Fruit fly (Drosophila melanogaster) whole organism: ENCODE data around the gene Mur29B.

Source experiments
- Dll ChIP-seq: fragments of >200 bp; optimal IDR thresholded peaks from 2 replicates; lab custom pipeline; 2017
- EcR ChIP-seq, 2 experiments: fragments of >200 bp; optimal IDR thresholded peaks; 2 replicates each; lab custom pipeline; 2017; ENCODE audit warnings: missing biosample characterization in 2 of 2, missing genetic modification characterization in 2 of 2, missing genetic modification reagents in 2 of 2
- pan ChIP-seq: fragments of >200 bp; optimal IDR thresholded peaks from 2 replicates; lab custom pipeline; 2017
- psq ChIP-seq: fragments of >200 bp; optimal IDR thresholded peaks from 2 replicates; lab custom pipeline; 2017
- usp ChIP-seq: fragments of >200 bp; optimal IDR thresholded peaks from 2 replicates; lab custom pipeline; 2017; ENCODE audit warnings: missing biosample characterization, missing genetic modification characterization, mixed read lengths

DNA sequence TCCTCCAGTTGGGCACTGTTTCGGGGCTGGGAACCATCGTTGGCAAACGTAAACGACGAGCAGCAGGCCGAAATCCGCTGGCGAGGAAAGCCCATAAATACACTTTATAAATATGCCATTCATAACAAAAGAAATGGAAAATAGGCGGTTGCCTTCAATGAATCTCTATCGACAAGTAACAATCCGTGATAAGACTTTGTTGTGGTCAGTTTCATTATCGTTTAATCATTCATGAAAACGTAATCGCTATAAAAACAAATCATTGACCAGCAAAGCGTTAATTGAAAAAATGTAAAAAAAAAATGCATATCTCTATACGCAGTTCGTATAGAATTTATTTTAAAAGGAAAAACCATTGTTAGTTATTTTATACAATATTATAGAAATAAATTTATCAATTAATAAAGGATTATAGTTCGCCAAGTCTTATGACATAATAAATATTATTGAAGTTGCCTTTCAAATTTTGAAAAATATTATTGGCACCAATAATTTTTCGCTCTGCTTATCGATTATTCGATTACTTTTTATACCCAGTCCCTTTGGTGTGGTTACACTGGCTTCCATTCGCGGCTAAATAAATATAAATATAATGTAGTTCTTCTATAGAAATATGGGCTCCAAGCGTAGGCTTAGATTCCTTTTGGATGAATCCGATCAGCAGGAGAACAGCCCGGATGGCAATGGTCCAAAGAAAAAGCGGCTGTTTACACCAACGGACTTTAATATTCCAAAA lies 48.0 kb downstream of the Mur29B start, which contains the start of gene CG31898:
- TF ChIP-seq Dll (lab: Kevin White, UChicago) (no peak), psq (lab: Kevin White, UChicago) (no peak), EcR (GFP tag; optimal IDR thresholded peaks at IDR 0.05; lab: Kevin White, UChicago) (no peak), pan (lab: Kevin White, UChicago) (no peak), usp (no peak)
